Worm (Caenorhabditis elegans) whole organism, L1 larva: Measurements from ENCODE around the gene sid-2.

Source experiments
- C04F5.9 ChIP-seq: sonication (generic microtip); optimal IDR thresholded peaks from 2 replicates; lab custom pipeline; 2016; ENCODE audit warnings: missing genetic modification characterization, missing compliant biosample characterization
- C16A3.4 ChIP-seq: fragments of 150-350 bp; optimal IDR thresholded peaks from 2 replicates; lab custom pipeline; 2014; ENCODE audit warnings: missing biosample characterization, missing genetic modification characterization
- C34B4.2 ChIP-seq: sonication (generic microtip); optimal IDR thresholded peaks from 2 replicates; lab custom pipeline; 2017; ENCODE audit warnings: mild to moderate bottlenecking, missing genetic modification characterization, missing compliant biosample characterization
- F16B12.6 ChIP-seq: fragments of 150-350 bp; optimal IDR thresholded peaks from 2 replicates; lab custom pipeline; 2014; ENCODE audit warnings: missing biosample characterization, missing genetic modification characterization
- alr-1 ChIP-seq: fragments of 200-800 bp; sonication (Bioruptor generic); optimal IDR thresholded peaks from 2 replicates; lab custom pipeline; 2018; ENCODE audit warnings: borderline replicate concordance, mild to moderate bottlenecking, missing genetic modification characterization, missing compliant biosample characterization
- aly-2 ChIP-seq: fragments of 150-350 bp; optimal IDR thresholded peaks from 2 replicates; lab custom pipeline; 2014; ENCODE audit warnings: missing biosample characterization, missing genetic modification characterization
- ama-1 ChIP-seq: fragments of 150-350 bp; optimal IDR thresholded peaks from 2 replicates; lab custom pipeline; 2014
- blmp-1 ChIP-seq: fragments of 150-350 bp; optimal IDR thresholded peaks from 2 replicates; lab custom pipeline; 2014; ENCODE audit warnings: missing biosample characterization, missing genetic modification characterization
- ceh-63 ChIP-seq: fragments of 200-800 bp; sonication (Bioruptor generic); optimal IDR thresholded peaks from 2 replicates; lab custom pipeline; 2018; ENCODE audit warnings: mild to moderate bottlenecking, missing genetic modification characterization, missing compliant biosample characterization
- ceh-88 ChIP-seq: fragments of 200-800 bp; sonication (Bioruptor generic); IDR thresholded peaks from 2 replicates; pipeline ENCODE4 v1.3.6; 2022; ENCODE audit warnings: missing genetic modification characterization, missing compliant biosample characterization
- ceh-90 ChIP-seq: sonication (generic microtip); optimal IDR thresholded peaks from 2 replicates; lab custom pipeline; 2016; ENCODE audit warnings: missing genetic modification characterization, missing compliant biosample characterization
- dpl-1 ChIP-seq, 3 experiments: fragments of 150-350 bp in 2 of 3; sonication (generic microtip) in 1 of 3; optimal IDR thresholded peaks; 2 replicates each; lab custom pipeline; 2014 to 2017; ENCODE audit warnings: missing biosample characterization in 3 of 3, missing genetic modification characterization in 3 of 3, missing genetic modification reagents in 3 of 3
- dsc-1 ChIP-seq: sonication (generic microtip); optimal IDR thresholded peaks from 2 replicates; lab custom pipeline; 2016; ENCODE audit warnings: mild to moderate bottlenecking, missing genetic modification characterization, missing compliant biosample characterization
- efl-1 ChIP-seq, 4 experiments: fragments of 150-350 bp; optimal IDR thresholded peaks in 3 of 4; peaks in 1 of 4; 1 replicate in 1 of 4; 2 replicates in 3 of 4; lab custom pipeline; 2014; ENCODE audit warnings: missing biosample characterization in 2 of 4, missing genetic modification characterization in 2 of 4, missing genetic modification reagents in 2 of 4
- efl-3 ChIP-seq: fragments of 200-800 bp; sonication (Bioruptor generic); optimal IDR thresholded peaks from 2 replicates; lab custom pipeline; 2018; ENCODE audit warnings: mild to moderate bottlenecking, missing genetic modification characterization, missing compliant biosample characterization
- egl-13 ChIP-seq: sonication (generic microtip); optimal IDR thresholded peaks from 2 replicates; lab custom pipeline; 2016; ENCODE audit warnings: missing genotype, missing genetic modification reagents, missing genetic modification characterization, missing compliant biosample characterization
- elt-3 ChIP-seq, 6 experiments: fragments of 150-350 bp in 1 of 6; sonication (generic microtip); optimal IDR thresholded peaks; 2 replicates each; lab custom pipeline; 2017 to 2018; ENCODE audit warnings: missing biosample characterization in 6 of 6, missing genetic modification characterization in 6 of 6, inconsistent platforms in 1 of 6
- ets-5 ChIP-seq: fragments of 200-800 bp; sonication (Bioruptor generic); IDR thresholded peaks from 2 replicates; pipeline ENCODE4 v1.3.6; 2022; ENCODE audit warnings: missing genetic modification characterization, missing compliant biosample characterization
- fkh-10 ChIP-seq: sonication (generic microtip); optimal IDR thresholded peaks from 2 replicates; lab custom pipeline; 2017; ENCODE audit warnings: missing biosample characterization, missing genetic modification reagents, missing genetic modification characterization
- fkh-4 ChIP-seq: sonication (generic microtip); optimal IDR thresholded peaks from 2 replicates; lab custom pipeline; 2016; ENCODE audit warnings: missing compliant biosample characterization, missing genetic modification characterization, borderline replicate concordance
- fkh-8 ChIP-seq: sonication (generic microtip); optimal IDR thresholded peaks from 2 replicates; lab custom pipeline; 2016; ENCODE audit warnings: mild to moderate bottlenecking, missing genetic modification characterization, missing compliant biosample characterization
- hlh-17 ChIP-seq: fragments of 200-800 bp; sonication (Bioruptor generic); optimal IDR thresholded peaks from 2 replicates; lab custom pipeline; 2018; ENCODE audit warnings: missing genetic modification characterization, mild to moderate bottlenecking, missing compliant biosample characterization, moderate library complexity, borderline replicate concordance
- hlh-4 ChIP-seq: sonication (generic microtip); optimal IDR thresholded peaks from 2 replicates; lab custom pipeline; 2016; ENCODE audit warnings: mild to moderate bottlenecking, missing genetic modification characterization, missing compliant biosample characterization
- irx-1 ChIP-seq: sonication (generic microtip); optimal IDR thresholded peaks from 2 replicates; lab custom pipeline; 2016; ENCODE audit warnings: missing genetic modification characterization, missing compliant biosample characterization
- lin-13 ChIP-seq: fragments of 150-350 bp; optimal IDR thresholded peaks from 2 replicates; lab custom pipeline; 2014; ENCODE audit warnings: missing biosample characterization, missing genetic modification reagents, missing genetic modification characterization
- lin-14 ChIP-seq: fragments of 200-800 bp; sonication (Bioruptor generic); optimal IDR thresholded peaks from 2 replicates; lab custom pipeline; 2018; ENCODE audit warnings: mild to moderate bottlenecking, missing genetic modification characterization, moderate library complexity, missing compliant biosample characterization
- lin-35 ChIP-seq, 2 experiments: fragments of 150-350 bp; optimal IDR thresholded peaks; 2 replicates each; lab custom pipeline; 2014; ENCODE audit warnings: missing biosample characterization in 2 of 2, missing genetic modification characterization in 2 of 2, missing genetic modification reagents in 2 of 2
- lin-39 ChIP-seq: fragments of 150-350 bp; optimal IDR thresholded peaks from 2 replicates; lab custom pipeline; 2014; ENCODE audit warnings: missing biosample characterization, missing genetic modification reagents, missing genetic modification characterization
- lsy-2 ChIP-seq, 2 experiments: fragments of 150-350 bp; optimal IDR thresholded peaks; 2 replicates each; lab custom pipeline; 2014; ENCODE audit warnings: missing biosample characterization in 2 of 2, missing genetic modification characterization in 2 of 2
- mab-9 ChIP-seq: fragments of 200-800 bp; sonication (Bioruptor generic); IDR thresholded peaks from 2 replicates; pipeline ENCODE4 v1.3.6; 2022; ENCODE audit warnings: missing genetic modification reagents, missing genetic modification characterization, missing compliant biosample characterization
- mef-2 ChIP-seq: fragments of 150-350 bp; optimal IDR thresholded peaks from 2 replicates; lab custom pipeline; 2014; ENCODE audit warnings: missing biosample characterization, missing genetic modification characterization
- pag-3 ChIP-seq: sonication (generic microtip); optimal IDR thresholded peaks from 2 replicates; lab custom pipeline; 2017; ENCODE audit warnings: missing genetic modification characterization, mild to moderate bottlenecking, missing compliant biosample characterization, antibody characterized with exemption, borderline replicate concordance; ENCODE audit not compliant: insufficient read depth
- pax-3 ChIP-seq: fragments of 200-800 bp; sonication (Bioruptor generic); optimal IDR thresholded peaks from 2 replicates; lab custom pipeline; 2018; ENCODE audit warnings: mild to moderate bottlenecking, missing genetic modification characterization, moderate library complexity, missing compliant biosample characterization
- snu-23 ChIP-seq: sonication (generic microtip); optimal IDR thresholded peaks from 2 replicates; lab custom pipeline; 2016; ENCODE audit warnings: missing genetic modification characterization, missing compliant biosample characterization
- sox-4 ChIP-seq: sonication (generic microtip); optimal IDR thresholded peaks from 2 replicates; lab custom pipeline; 2016; ENCODE audit warnings: missing genetic modification characterization, missing compliant biosample characterization
- tbx-2 ChIP-seq: sonication (generic microtip); optimal IDR thresholded peaks from 2 replicates; lab custom pipeline; 2016; ENCODE audit warnings: missing genetic modification characterization, missing compliant biosample characterization
- unc-130 ChIP-seq: fragments of 150-350 bp; optimal IDR thresholded peaks from 2 replicates; lab custom pipeline; 2017; ENCODE audit warnings: missing biosample characterization, missing genetic modification characterization, inconsistent platforms
- unc-62 ChIP-seq: fragments of 150-350 bp; optimal IDR thresholded peaks from 2 replicates; lab custom pipeline; 2014; ENCODE audit warnings: missing biosample characterization, missing genetic modification reagents, missing genetic modification characterization
- unc-86 ChIP-seq: sonication (generic microtip); optimal IDR thresholded peaks from 2 replicates; lab custom pipeline; 2016; ENCODE audit warnings: missing genetic modification characterization, missing compliant biosample characterization
- unc-98 ChIP-seq: fragments of 200-800 bp; sonication (Bioruptor generic); IDR thresholded peaks from 2 replicates; pipeline ENCODE4 v1.3.6; 2022; ENCODE audit warnings: missing genetic modification characterization, missing compliant biosample characterization
- zip-4 ChIP-seq: fragments of 200-800 bp; sonication (Bioruptor generic); optimal IDR thresholded peaks from 2 replicates; lab custom pipeline; 2018; ENCODE audit warnings: mild to moderate bottlenecking, missing genetic modification characterization, moderate library complexity, missing compliant biosample characterization
- ztf-11 ChIP-seq, 2 experiments: sonication (generic microtip); optimal IDR thresholded peaks; 2 replicates each; lab custom pipeline; 2016 to 2017; ENCODE audit warnings: missing genetic modification characterization in 2 of 2, missing biosample characterization in 1 of 2, missing compliant biosample characterization in 1 of 2

sid-2 gene

DNA sequence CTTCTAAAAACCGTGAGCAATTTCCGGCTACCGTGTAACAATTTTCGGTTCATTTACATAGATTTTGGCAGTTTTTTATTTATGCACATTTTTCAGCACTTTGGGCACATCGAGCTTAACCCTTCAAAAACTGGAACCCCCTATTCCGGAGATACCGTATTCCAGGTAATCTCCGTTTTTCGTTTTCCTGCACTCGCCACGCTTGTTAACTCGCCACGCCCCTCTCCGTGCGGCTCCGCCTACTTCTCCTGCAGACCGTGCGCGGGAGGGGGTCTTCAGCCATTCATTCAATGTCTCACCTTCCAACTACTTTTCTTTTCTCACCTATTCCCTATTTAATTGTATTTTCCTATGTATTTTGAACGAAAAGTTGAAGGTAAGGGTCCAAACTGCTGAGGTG lies 19.1 kb upstream of the sid-2 start:
- no peak for TF ChIP-seq ets-5 (GFP tag; lab: Robert Waterston, UW)
- no peak for TF ChIP-seq efl-1 (optimal IDR thresholded peaks at IDR 0.05; lab: Kevin White, UChicago)
- peak in 1 of 2 experiments; percentile 85 for TF ChIP-seq efl-1 (GFP tag; optimal IDR thresholded peaks at IDR 0.05 in 1 of 2; lab: Kevin White, UChicago)
- TF ChIP-seq ama-1 = no peak
- no peak for TF ChIP-seq pag-3 (tag; lab: Kevin White, UChicago)
- no peak for TF ChIP-seq fkh-4 (tag; lab: Kevin White, UChicago)
- TF ChIP-seq ceh-63 (GFP tag; lab: Kevin White, UChicago) = no peak
- no peak for TF ChIP-seq hlh-4 (tag; lab: Kevin White, UChicago)
- TF ChIP-seq ceh-90 (tag; lab: Kevin White, UChicago) = no peak
- TF ChIP-seq blmp-1 = peak; percentile 27
- TF ChIP-seq, all 84 proteins: peak for 2

DNA sequence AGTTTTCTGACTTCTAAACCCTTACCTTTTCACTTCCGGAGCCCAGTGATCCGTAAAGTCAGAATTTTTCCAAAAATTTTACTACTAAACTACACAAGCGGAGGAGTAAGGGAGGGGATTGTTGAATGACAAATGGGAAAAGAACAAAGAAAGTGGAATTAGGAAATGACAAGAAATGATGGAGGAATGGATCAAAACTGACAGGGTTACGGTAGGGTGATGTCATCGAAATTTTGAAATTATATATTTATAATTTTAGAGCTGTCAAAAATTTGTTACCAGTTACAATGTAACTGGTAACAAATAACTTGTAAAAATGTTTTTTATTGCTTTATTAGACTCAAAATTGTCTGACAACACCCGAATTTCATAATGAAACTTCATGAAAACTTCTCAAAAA lies 12.8 kb upstream of the sid-2 start:
- TF ChIP-seq lsy-2 (tag; optimal IDR thresholded peaks at IDR 0.05; lab: Kevin White, UChicago) (peak in 1 of 2 experiments; percentile 25), fkh-8 (tag; lab: Kevin White, UChicago) (no peak)

ce11 chrIII:13667739-13668138 lies 11.5 kb upstream of the sid-2 start, which contains the start of gene flp-15:
Gene flp-15, minus strand, starts transcription at chrIII:13667839.
- TF ChIP-seq mab-9 (GFP tag; lab: Robert Waterston, UW) (no peak), unc-86 (tag; lab: Kevin White, UChicago) (no peak), C16A3.4 (tag; lab: Kevin White, UChicago) (no peak), efl-1 (optimal IDR thresholded peaks at IDR 0.05; lab: Kevin White, UChicago) (no peak), efl-1 (GFP tag; optimal IDR thresholded peaks at IDR 0.05 in 1 of 2; lab: Kevin White, UChicago) (peak in 1 of 2 experiments; percentile 37), ztf-11 (tag; optimal IDR thresholded peaks at IDR 0.05; lab: Kevin White, UChicago) (no peak), dsc-1 (tag; lab: Kevin White, UChicago) (no peak), zip-4 (GFP tag; lab: Kevin White, UChicago) (no peak), lin-39 (tag; lab: Kevin White, UChicago) (no peak), C34B4.2 (tag; lab: Kevin White, UChicago) (no peak)

ce11 chrIII:13669519-13669918 lies 9.7 kb upstream of the sid-2 start:
- TF ChIP-seq efl-1 (optimal IDR thresholded peaks at IDR 0.05; lab: Kevin White, UChicago) (no peak), efl-1 (GFP tag; optimal IDR thresholded peaks at IDR 0.05 in 1 of 2; lab: Kevin White, UChicago) (peak in 1 of 2 experiments; percentile 15), egl-13 (tag; lab: Kevin White, UChicago) (no peak), irx-1 (no peak)
- TF ChIP-seq, all 84 proteins: peak for 1

DNA sequence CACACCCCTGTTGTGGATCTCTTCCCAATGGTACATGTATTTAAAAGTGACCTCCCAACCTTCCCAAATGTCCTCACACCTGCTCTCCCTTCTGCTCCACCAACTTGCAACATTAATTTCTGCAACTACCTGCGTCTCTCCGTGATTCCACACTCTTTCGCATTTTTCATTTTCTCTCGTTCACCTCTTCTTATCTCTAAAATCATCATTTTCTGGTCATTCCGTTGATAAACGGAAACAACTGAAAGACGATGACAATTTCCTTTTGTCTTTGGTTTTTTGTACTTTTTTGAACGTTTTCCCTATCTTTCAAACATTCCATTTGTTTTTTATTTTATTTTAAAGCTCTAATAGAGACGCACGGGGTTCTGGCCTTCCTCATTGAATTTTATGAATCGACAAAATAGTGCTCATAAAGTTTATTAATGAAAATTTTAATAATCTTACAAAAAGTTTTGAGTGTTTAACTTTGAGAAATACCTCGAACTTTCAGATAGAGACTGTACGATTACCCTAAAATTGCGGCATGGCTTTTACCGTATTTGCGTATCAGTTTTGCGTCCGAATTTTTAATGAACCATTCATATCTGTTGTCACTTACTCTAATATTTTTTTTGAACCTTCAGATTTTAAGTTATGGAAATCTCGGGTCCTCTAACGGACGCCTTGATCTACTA lies 6.5 kb upstream of the sid-2 start, which contains the start of gene aqp-11:
TSS of gene aqp-11 (plus strand) at position 627 of the 677 bp plus-strand sequence.
- TF ChIP-seq mef-2 (no peak), lsy-2 (tag; optimal IDR thresholded peaks at IDR 0.05; lab: Kevin White, UChicago) (no peak), efl-3 (GFP tag; lab: Kevin White, UChicago) (no peak), pax-3 (no peak), lin-14 (GFP tag; lab: Kevin White, UChicago) (peak; percentile 35), lin-35 (GFP tag; optimal IDR thresholded peaks at IDR 0.05; lab: Kevin White, UChicago) (peak in 1 of 2 experiments; percentile 38), lin-13 (GFP tag; lab: Kevin White, UChicago) (no peak), fkh-10 (GFP tag; lab: Kevin White, UChicago) (no peak), ceh-88 (GFP tag; lab: Robert Waterston, UW) (no peak), tbx-2 (no peak), snu-23 (GFP tag; lab: Kevin White, UChicago) (peak; percentile 11), elt-3 (tag; optimal IDR thresholded peaks at IDR 0.05; lab: Kevin White, UChicago) (peak in 1 of 6 experiments; percentile 42), unc-98 (GFP tag; lab: Robert Waterston, UW) (no peak), hlh-17 (GFP tag; lab: Kevin White, UChicago) (no peak), sox-4 (tag; lab: Kevin White, UChicago) (no peak), aly-2 (tag; lab: Kevin White, UChicago) (no peak), dpl-1 (GFP tag; optimal IDR thresholded peaks at IDR 0.05; lab: Kevin White, UChicago) (no peak), zip-4 (GFP tag; lab: Kevin White, UChicago) (no peak), unc-62 (GFP tag; lab: Kevin White, UChicago) (no peak), unc-130 (tag; lab: Kevin White, UChicago) (no peak), alr-1 (tag; lab: Kevin White, UChicago) (no peak), C04F5.9 (no peak), F16B12.6 (no peak), ets-5 (GFP tag; lab: Robert Waterston, UW) (no peak)
